Worm (Caenorhabditis elegans): Measurements from ENCODE around the gene fbxc-22.

- TF ChIP-seq nhr-77 (tag; optimal IDR thresholded peaks at IDR 0.05) (no peak), lin-14 (GFP tag; optimal IDR thresholded peaks at IDR 0.05) (no peak), nhr-84 (tag; optimal IDR thresholded peaks at IDR 0.05) (no peak), nhr-12 (tag; optimal IDR thresholded peaks at IDR 0.05) (no peak), ceh-63 (GFP tag; optimal IDR thresholded peaks at IDR 0.05) (no peak), unc-130 (tag; optimal IDR thresholded peaks at IDR 0.05) (no peak), jun-1 (tag; optimal IDR thresholded peaks at IDR 0.05) (no peak), nhr-28 (tag; optimal IDR thresholded peaks at IDR 0.05) (no peak), irx-1 (tag; optimal IDR thresholded peaks at IDR 0.05) (no peak), nhr-19 (GFP tag; conservative IDR thresholded peaks at IDR 0.05) (no peak), unc-62 (GFP tag; optimal IDR thresholded peaks at IDR 0.05) (no peak), ama-1 (optimal IDR thresholded peaks at IDR 0.05) (no peak), lin-35 (GFP tag; optimal IDR thresholded peaks at IDR 0.05) (no peak)
These were observed 1.9 kb upstream of the fbxc-22 start, which contains the start of gene fbxc-21 for ce11 chrII:1692827-1693226.

Data from whole organism, L1 larva.